Fruit fly (Drosophila melanogaster): Measurements from ENCODE around the gene CG15219.

Gene CG15219

dm6 chr2L:22120871-22121388 is 15.6 kb upstream of the CG15219 start, which contains the start of gene CG3651 (continued):
- no peak for TF ChIP-seq Ravus (GFP tag; IDR thresholded peaks at IDR 0.05)
- no peak for TF ChIP-seq CG13296 (GFP tag; optimal IDR thresholded peaks at IDR 0.05)
- TF ChIP-seq Nf-YC (tag; optimal IDR thresholded peaks at IDR 0.05): no peak
- TF ChIP-seq az2 (GFP tag; optimal IDR thresholded peaks at IDR 0.05): no peak
- TF ChIP-seq gsb-n (tag; optimal IDR thresholded peaks at IDR 0.05): no peak
- no peak for TF ChIP-seq TFAM (GFP tag; optimal IDR thresholded peaks at IDR 0.05)
- TF ChIP-seq CG12104 (GFP tag; optimal IDR thresholded peaks at IDR 0.05): no peak
- TF ChIP-seq Atf6 (GFP tag; IDR thresholded peaks at IDR 0.05): no peak
- TF ChIP-seq zf30C (GFP tag; optimal IDR thresholded peaks at IDR 0.05): no peak
- no peak for TF ChIP-seq CG7745 (tag; optimal IDR thresholded peaks at IDR 0.05)
- no peak for TF ChIP-seq lbe (GFP tag; optimal IDR thresholded peaks at IDR 0.05)
- no peak for TF ChIP-seq CG4707 (GFP tag; optimal IDR thresholded peaks at IDR 0.05)
- peak; percentile 69; the same call in 2 of the 3 replicates for TF ChIP-seq row (GFP tag; IDR thresholded peaks at IDR 0.05)
- no peak for TF ChIP-seq ro (GFP tag; IDR thresholded peaks at IDR 0.05)
- no peak for TF ChIP-seq CG15601 (tag; optimal IDR thresholded peaks at IDR 0.05)
- TF ChIP-seq Drgx (GFP tag; IDR thresholded peaks at IDR 0.05): no peak
- no peak for TF ChIP-seq pb (GFP tag; optimal IDR thresholded peaks at IDR 0.05)
- peak; percentile 63 for TF ChIP-seq BEAF-32 (GFP tag; optimal IDR thresholded peaks at IDR 0.05)
- no peak for TF ChIP-seq ems (GFP tag; optimal IDR thresholded peaks at IDR 0.05)
- TF ChIP-seq CG2678 (tag; optimal IDR thresholded peaks at IDR 0.05): no peak
- no peak for TF ChIP-seq CG12299 (tag; optimal IDR thresholded peaks at IDR 0.05)
- TF ChIP-seq CG14441 (GFP tag; IDR thresholded peaks at IDR 0.05): no peak
- TF ChIP-seq lilli (GFP tag; optimal IDR thresholded peaks at IDR 0.05): no peak
- no peak for TF ChIP-seq Atf-2 (GFP tag; optimal IDR thresholded peaks at IDR 0.05)
- TF ChIP-seq Antp (GFP tag; optimal IDR thresholded peaks at IDR 0.05): no peak
- no peak for TF ChIP-seq fd102C (GFP tag; optimal IDR thresholded peaks at IDR 0.05)
- no peak for TF ChIP-seq CG4424 (GFP tag; optimal IDR thresholded peaks at IDR 0.05)
- TF ChIP-seq amos (GFP tag; IDR thresholded peaks at IDR 0.05; ENCODE audit: partially characterized antibody): peak; percentile 68
- TF ChIP-seq esg (GFP tag; conservative IDR thresholded peaks at IDR 0.05): no peak
- no peak for TF ChIP-seq da (GFP tag; optimal IDR thresholded peaks at IDR 0.05)
- TF ChIP-seq ssp (GFP tag; IDR thresholded peaks at IDR 0.05): peak; percentile 77
- TF ChIP-seq CG4854 (GFP tag; optimal IDR thresholded peaks at IDR 0.05): no peak
- no peak for TF ChIP-seq sug (tag; optimal IDR thresholded peaks at IDR 0.05)
- no peak for TF ChIP-seq danr (GFP tag; IDR thresholded peaks at IDR 0.05)
- peak; percentile 92 for TF ChIP-seq CG2116 (GFP tag; optimal IDR thresholded peaks at IDR 0.05)
- no peak for TF ChIP-seq PHDP (tag; optimal IDR thresholded peaks at IDR 0.05)
- TF ChIP-seq E2f2 (GFP tag; IDR thresholded peaks at IDR 0.05): peak; percentile 12; the same call in 1 of the 2 replicates
- TF ChIP-seq CG14860 (GFP tag; IDR thresholded peaks at IDR 0.05; ENCODE audit: partially characterized antibody): peak; percentile 21; the same call in 1 of the 3 replicates
- TF ChIP-seq CG10209 (GFP tag; optimal IDR thresholded peaks at IDR 0.05): no peak
- TF ChIP-seq scrt (GFP tag; optimal IDR thresholded peaks at IDR 0.05): no peak
- no peak for TF ChIP-seq toy (GFP tag; IDR thresholded peaks at IDR 0.05)
- TF ChIP-seq CG18011 (GFP tag; optimal IDR thresholded peaks at IDR 0.05): no peak
- no peak for TF ChIP-seq Elba2 (GFP tag; optimal IDR thresholded peaks at IDR 0.05)
- no peak for TF ChIP-seq bcd (GFP tag; optimal IDR thresholded peaks at IDR 0.05)
- no peak for TF ChIP-seq prd (optimal IDR thresholded peaks at IDR 0.05)
- TF ChIP-seq prd (GFP tag; IDR thresholded peaks at IDR 0.05): no peak
- TF ChIP-seq fu2 (GFP tag; optimal IDR thresholded peaks at IDR 0.05): no peak
- no peak for TF ChIP-seq pita (GFP tag; optimal IDR thresholded peaks at IDR 0.05)
- no peak for TF ChIP-seq HLH4C (GFP tag; IDR thresholded peaks at IDR 0.05; ENCODE audit: partially characterized antibody)
- TF ChIP-seq CG1602 (GFP tag; optimal IDR thresholded peaks at IDR 0.05): no peak
- no peak for TF ChIP-seq ATbp (GFP tag; optimal IDR thresholded peaks at IDR 0.05)
